Worm (Caenorhabditis elegans) whole organism, L1 larva: ENCODE data around the gene tig-3.

ENCODE experiments used
- ama-1 ChIP-seq: fragments of 150-350 bp; optimal IDR thresholded peaks from 2 replicates; lab custom pipeline; 2014
- jun-1 ChIP-seq: fragments of 150-350 bp; optimal IDR thresholded peaks from 2 replicates; lab custom pipeline; 2014; ENCODE audit warnings: missing biosample characterization, missing genetic modification reagents, missing genetic modification characterization
- mdl-1 ChIP-seq, 2 experiments: fragments of 150-350 bp; optimal IDR thresholded peaks; 2 replicates each; lab custom pipeline; 2014 to 2017; ENCODE audit warnings: missing biosample characterization in 2 of 2, missing genetic modification characterization in 2 of 2, inconsistent platforms in 1 of 2
- snpc-4 ChIP-seq: fragments of 150-350 bp; optimal IDR thresholded peaks from 2 replicates; lab custom pipeline; 2014; ENCODE audit warnings: missing biosample characterization, missing genetic modification characterization
- ztf-11 ChIP-seq, 2 experiments: sonication (generic microtip); optimal IDR thresholded peaks; 2 replicates each; lab custom pipeline; 2016 to 2017; ENCODE audit warnings: missing genetic modification characterization in 2 of 2, missing biosample characterization in 1 of 2, missing compliant biosample characterization in 1 of 2

ce11 chrII:15232705-15233104 lies 18.9 kb downstream of the tig-3 start, which contains the start of gene Y46E12BL.2:
- peak; percentile 58 for TF ChIP-seq snpc-4 (tag; lab: Kevin White, UChicago)
- no peak for TF ChIP-seq ama-1
- TF ChIP-seq mdl-1 (tag; optimal IDR thresholded peaks at IDR 0.05; lab: Kevin White, UChicago) = peak in 1 of 2 experiments; percentile 48
- peak; percentile 66 for TF ChIP-seq jun-1 (tag; lab: Kevin White, UChicago)
- TF ChIP-seq ztf-11 (tag; optimal IDR thresholded peaks at IDR 0.05; lab: Kevin White, UChicago) = peak in 1 of 2 experiments; percentile 83
